Fruit fly (Drosophila melanogaster) whole organism, pupa: ENCODE measurements around the gene Cpr23B.
A peak's percentile ranks its signal among the peaks of the same experiment; 100 is the strongest.

Source experiments
- CG10348 ChIP-seq: fragments of 200-800 bp; sonication (Bioruptor generic); IDR thresholded peaks from 2 replicates; pipeline ENCODE4 v1.3.6; 2022; ENCODE audit warnings: missing biosample characterization, missing genetic modification characterization
- CG12605 ChIP-seq: fragments of 200-800 bp; sonication (Bioruptor generic); IDR thresholded peaks from 2 replicates; pipeline ENCODE4 v1.3.6; 2022; ENCODE audit warnings: missing biosample characterization, missing genetic modification characterization
- CG13204 ChIP-seq: fragments of 200-800 bp; sonication (Bioruptor generic); optimal IDR thresholded peaks from 2 replicates; lab custom pipeline; 2018; ENCODE audit warnings: missing biosample characterization, mild to moderate bottlenecking, missing genetic modification characterization, moderate library complexity
- CG14655 ChIP-seq: fragments of 200-800 bp; sonication (Bioruptor generic); optimal IDR thresholded peaks from 3 replicates; lab custom pipeline; 2017; ENCODE audit warnings: mild to moderate bottlenecking, missing biosample characterization, missing genetic modification reagents, missing genetic modification characterization
- CG15710 ChIP-seq: fragments of 200-800 bp; sonication (Bioruptor generic); optimal IDR thresholded peaks from 2 replicates; lab custom pipeline; 2018; ENCODE audit warnings: missing biosample characterization, mild to moderate bottlenecking, missing genetic modification characterization, moderate library complexity
- CG17806 ChIP-seq: fragments of 200-800 bp; sonication (Bioruptor generic); optimal IDR thresholded peaks from 2 replicates; lab custom pipeline; 2018; ENCODE audit warnings: missing biosample characterization, mild to moderate bottlenecking, missing genetic modification characterization, moderate library complexity
- CG32121 ChIP-seq: fragments of 200-800 bp; sonication (Bioruptor generic); IDR thresholded peaks from 2 replicates; pipeline ENCODE4 v1.3.6; 2022; ENCODE audit warnings: missing biosample characterization, missing genetic modification characterization
- CG34367 ChIP-seq: fragments of 200-800 bp; sonication (Bioruptor generic); optimal IDR thresholded peaks from 2 replicates; lab custom pipeline; 2018; ENCODE audit warnings: missing biosample characterization, mild to moderate bottlenecking, missing genetic modification characterization
- CG4496 ChIP-seq: fragments of 200-800 bp; sonication (Bioruptor generic); IDR thresholded peaks from 3 replicates; pipeline ENCODE4 v1.3.6; 2022; ENCODE audit warnings: missing biosample characterization, missing genetic modification characterization
- CG8159 ChIP-seq: fragments of 200-800 bp; sonication (Bioruptor generic); optimal IDR thresholded peaks from 3 replicates; lab custom pipeline; 2018; ENCODE audit warnings: missing biosample characterization, mild to moderate bottlenecking, missing genetic modification characterization, moderate library complexity
- CG8301 ChIP-seq: fragments of 200-800 bp; sonication (Bioruptor generic); optimal IDR thresholded peaks from 2 replicates; lab custom pipeline; 2018; ENCODE audit warnings: missing biosample characterization, mild to moderate bottlenecking, missing genetic modification characterization
- CG9948 ChIP-seq: fragments of 200-800 bp; sonication (Bioruptor generic); optimal IDR thresholded peaks from 2 replicates; lab custom pipeline; 2018; ENCODE audit warnings: missing biosample characterization, mild to moderate bottlenecking, missing genetic modification characterization, moderate library complexity
- D1 ChIP-seq: fragments of 200-800 bp; sonication (Bioruptor generic); optimal IDR thresholded peaks from 2 replicates; lab custom pipeline; 2018; ENCODE audit warnings: missing biosample characterization, mild to moderate bottlenecking, missing genetic modification characterization, moderate library complexity
- EcR ChIP-seq: fragments of 200-800 bp; sonication (Bioruptor generic); optimal IDR thresholded peaks from 3 replicates; lab custom pipeline; 2019; ENCODE audit warnings: missing biosample characterization, missing genetic modification characterization, mild to moderate bottlenecking, moderate library complexity, missing genetic modification reagents
- Ets98B ChIP-seq: fragments of 200-800 bp; sonication (Bioruptor generic); IDR thresholded peaks from 2 replicates; pipeline ENCODE4 v1.3.6; 2022; ENCODE audit warnings: missing biosample characterization, missing genetic modification characterization
- Pif1A ChIP-seq: fragments of 200-800 bp; sonication (Bioruptor generic); optimal IDR thresholded peaks from 3 replicates; lab custom pipeline; 2016; ENCODE audit warnings: missing biosample characterization, missing genetic modification characterization
- Pif1B ChIP-seq: fragments of 200-800 bp; sonication (Bioruptor generic); optimal IDR thresholded peaks from 3 replicates; lab custom pipeline; 2016; ENCODE audit warnings: missing biosample characterization, missing genetic modification characterization
- Snoo ChIP-seq: fragments of 200-800 bp; sonication (Bioruptor generic); optimal IDR thresholded peaks from 3 replicates; lab custom pipeline; 2017; ENCODE audit warnings: missing biosample characterization, mild to moderate bottlenecking, missing genetic modification characterization, inconsistent platforms
- fd96Ca ChIP-seq: fragments of 200-800 bp; sonication (Bioruptor generic); IDR thresholded peaks from 3 replicates; pipeline ENCODE4 v1.3.6; 2022; ENCODE audit warnings: missing biosample characterization, missing genetic modification characterization
- gl ChIP-seq: fragments of 200-800 bp; sonication (Bioruptor generic); optimal IDR thresholded peaks from 2 replicates; lab custom pipeline; 2018; ENCODE audit warnings: missing biosample characterization, mild to moderate bottlenecking, missing genetic modification characterization
- rn ChIP-seq: fragments of 200-800 bp; sonication (Bioruptor generic); IDR thresholded peaks from 2 replicates; pipeline ENCODE4 v1.3.6; 2022; ENCODE audit warnings: missing biosample characterization, missing genetic modification characterization

Gene Cpr23B

DNA sequence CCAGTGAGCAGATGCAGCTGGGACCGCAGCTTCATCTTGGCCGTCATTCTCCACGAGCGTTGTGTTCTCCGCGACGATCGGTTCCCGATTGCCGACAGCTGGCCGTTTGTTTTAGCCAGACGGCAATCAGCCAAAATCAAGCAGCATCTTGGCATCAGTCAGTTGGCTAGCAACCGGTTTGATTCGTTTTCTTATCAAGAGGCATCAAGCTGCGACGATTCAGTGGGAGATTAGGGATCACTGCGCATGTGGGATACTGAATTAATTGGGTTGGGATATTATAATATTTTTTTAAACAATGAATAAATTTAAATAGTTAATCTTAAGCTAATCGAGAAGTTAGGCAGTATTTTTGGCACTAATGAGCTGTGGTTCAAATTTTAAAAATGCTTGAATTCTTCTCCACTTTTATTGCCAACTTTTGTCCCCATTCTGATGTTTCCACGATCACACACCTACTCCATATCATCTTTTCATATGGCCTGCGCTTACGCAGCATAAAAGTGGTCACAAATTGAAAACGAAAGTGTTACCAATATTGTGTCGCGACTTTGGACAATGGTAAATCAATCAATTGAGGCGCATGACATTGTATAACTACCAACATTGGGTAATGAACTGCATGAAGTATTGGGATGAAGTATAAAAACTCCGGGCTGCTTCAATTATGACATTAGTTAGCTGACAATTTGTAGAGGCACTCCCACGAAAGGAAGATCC, at the start of gene Cpr23B, which contains the start of gene CG3119:
Gene Cpr23B (plus strand): TSS at position 670 of the 720 bp plus-strand sequence.
Gene CG3119 (minus strand): TSS at position 92 of the 720 bp plus-strand sequence.
- no peak for TF ChIP-seq CG4496 (GFP tag; lab: Robert Waterston, UW)
- no peak for TF ChIP-seq Pif1A

DNA sequence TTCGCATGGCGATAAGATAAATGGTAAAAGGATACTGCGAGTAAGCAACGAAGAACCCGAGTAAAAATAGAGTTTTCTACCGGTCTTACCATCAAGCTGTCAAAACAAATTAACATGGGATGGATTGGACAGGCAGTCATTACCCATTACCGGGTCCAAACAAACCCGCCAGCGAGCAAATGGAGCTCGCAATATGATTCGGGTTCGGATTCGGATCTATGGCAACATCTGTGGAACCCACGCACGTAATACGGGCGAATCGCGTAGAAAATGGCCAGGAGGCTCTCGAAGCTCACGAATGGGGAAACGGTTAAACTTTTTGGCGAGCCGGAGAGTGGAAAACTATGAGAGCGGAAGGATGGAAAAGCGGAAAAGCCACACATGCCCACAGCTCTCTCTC, 41.0 kb upstream of the Cpr23B start:
- TF ChIP-seq Pif1A (no peak), fd96Ca (GFP tag; lab: Robert Waterston, UW) (no peak), Snoo (tag; lab: Kevin White, UChicago) (no peak), CG10348 (no peak), EcR (GFP tag; lab: Kevin White, UChicago) (no peak), D1 (tag; lab: Kevin White, UChicago) (no peak), Pif1B (GFP tag; lab: Kevin White, UChicago) (no peak)

DNA sequence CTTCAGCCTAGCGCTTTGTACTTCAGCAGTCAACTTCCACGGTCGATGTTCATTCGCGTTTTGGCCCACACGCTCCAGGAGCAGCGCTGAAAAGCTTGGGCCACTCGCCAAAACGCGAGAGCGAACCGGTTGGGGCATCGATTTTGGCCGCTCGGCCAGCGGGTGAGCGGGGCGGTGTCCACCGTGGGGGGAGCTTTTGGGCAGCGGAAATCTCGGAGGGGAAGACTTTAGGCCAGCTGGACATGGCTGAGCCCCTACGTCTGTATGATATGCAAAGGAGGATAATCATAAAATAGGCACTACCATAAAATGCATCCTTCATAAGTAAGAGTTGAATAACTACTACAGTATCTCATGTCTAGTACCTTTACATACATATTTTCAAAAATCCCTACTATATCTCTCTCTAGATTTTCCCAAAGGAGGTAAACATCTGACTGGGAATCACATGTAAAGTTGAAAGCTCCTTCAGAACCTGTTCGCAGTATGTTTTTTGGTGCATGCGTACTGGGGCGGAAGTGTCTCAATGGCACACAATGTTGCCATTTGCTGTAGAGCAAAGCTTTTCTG, 38.2 kb upstream of the Cpr23B start, which contains the start of gene Syt1:
Gene Syt1 (minus strand): TSS at position 71 of the 570 bp plus-strand sequence.
- TF ChIP-seq CG8301 (tag; lab: Kevin White, UChicago) (no peak), CG32121 (GFP tag; lab: Robert Waterston, UW) (no peak), CG13204 (GFP tag; lab: Kevin White, UChicago) (no peak), fd96Ca (GFP tag; lab: Robert Waterston, UW) (no peak), CG10348 (no peak), Snoo (tag; lab: Kevin White, UChicago) (no peak), CG15710 (tag; lab: Kevin White, UChicago) (no peak), Pif1A (peak; percentile 0), CG4496 (GFP tag; lab: Robert Waterston, UW) (0 out of 3 replicates have a peak, but pooled peaks have one; percentile 9), CG12605 (GFP tag; lab: Robert Waterston, UW) (no peak)

DNA sequence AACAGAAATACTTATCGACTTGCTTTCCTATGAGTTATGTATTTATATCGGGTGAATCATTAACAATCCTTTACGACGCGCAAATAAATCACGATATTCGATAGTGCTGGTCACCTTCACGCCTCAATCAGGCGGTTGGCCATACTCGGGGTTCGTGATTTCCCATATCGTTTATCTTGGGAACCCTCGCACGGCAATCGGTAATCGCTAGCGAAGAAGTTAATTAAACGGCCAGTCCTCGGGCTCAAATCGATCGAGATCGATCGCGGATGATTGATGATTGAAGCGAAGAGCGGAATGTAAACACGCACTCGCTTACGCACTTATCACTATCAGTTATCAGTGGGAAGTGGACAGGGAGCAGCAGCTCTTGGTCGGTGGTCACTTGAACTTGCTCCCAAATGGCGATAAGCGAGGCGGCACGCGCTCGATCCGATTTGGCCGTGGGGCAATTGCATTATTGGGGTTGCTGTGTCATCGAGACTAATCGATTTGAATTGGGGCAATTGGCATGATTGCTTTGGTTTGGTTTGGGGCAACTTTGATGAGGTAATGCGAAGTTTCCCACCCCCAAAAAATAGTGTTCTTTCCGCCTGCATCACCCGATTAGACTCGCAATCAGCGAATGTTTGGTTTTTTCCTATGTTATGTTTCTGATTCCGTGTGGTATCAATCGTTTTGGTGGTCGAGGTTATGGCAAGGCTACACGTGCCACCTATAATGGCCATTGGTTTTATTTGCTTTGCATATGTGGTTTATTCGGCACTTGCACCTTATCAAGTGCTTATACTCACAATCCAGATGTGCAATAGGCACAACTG, 37.0 kb upstream of the Cpr23B start:
- no peak for TF ChIP-seq CG9948
- TF ChIP-seq CG34367 (tag; lab: Kevin White, UChicago): no peak
- no peak for TF ChIP-seq CG17806 (tag; lab: Kevin White, UChicago)
- TF ChIP-seq CG15710 (tag; lab: Kevin White, UChicago): no peak
- no peak for TF ChIP-seq CG8301 (tag; lab: Kevin White, UChicago)
- no peak for TF ChIP-seq CG14655 (GFP tag; lab: Kevin White, UChicago)
- no peak for TF ChIP-seq CG32121 (GFP tag; lab: Robert Waterston, UW)

DNA sequence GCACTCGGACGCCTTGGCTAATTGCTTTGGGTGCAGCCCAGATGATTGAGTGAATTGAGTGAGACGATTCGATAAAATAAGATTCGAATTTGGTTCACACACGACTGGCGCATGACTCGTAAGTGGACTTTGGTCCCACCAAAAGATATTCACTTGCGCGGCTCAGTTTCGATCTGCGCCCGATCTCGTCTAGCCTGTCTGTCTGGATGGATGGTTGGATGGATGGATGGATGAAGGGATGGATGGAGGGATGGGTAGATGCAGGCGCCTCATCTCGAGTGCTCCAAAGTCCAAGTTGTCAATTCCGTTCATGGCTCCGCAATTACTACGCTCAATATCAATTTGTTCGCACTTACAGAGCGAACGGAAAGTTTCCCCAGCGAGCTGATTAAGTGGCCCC, 35.7 kb upstream of the Cpr23B start:
- TF ChIP-seq fd96Ca (GFP tag; lab: Robert Waterston, UW) (peak; percentile 46; the same call in 1 of the 3 replicates), CG10348 (no peak), CG32121 (GFP tag; lab: Robert Waterston, UW) (no peak), Pif1A (peak; percentile 39), rn (GFP tag; lab: Robert Waterston, UW) (no peak), CG8159 (peak; percentile 36), CG13204 (GFP tag; lab: Kevin White, UChicago) (peak; percentile 79), CG15710 (tag; lab: Kevin White, UChicago) (peak; percentile 35), CG34367 (tag; lab: Kevin White, UChicago) (peak; percentile 46), Ets98B (GFP tag; lab: Robert Waterston, UW) (peak; percentile 51; the same call in 1 of the 2 replicates), CG9948 (no peak), CG8301 (tag; lab: Kevin White, UChicago) (peak; percentile 46), gl (tag; lab: Kevin White, UChicago) (peak; percentile 87), CG14655 (GFP tag; lab: Kevin White, UChicago) (peak; percentile 64), CG17806 (tag; lab: Kevin White, UChicago) (peak; percentile 28), EcR (GFP tag; lab: Kevin White, UChicago) (peak; percentile 27), Pif1B (GFP tag; lab: Kevin White, UChicago) (peak; percentile 24), CG12605 (GFP tag; lab: Robert Waterston, UW) (peak; percentile 68; the same call in 1 of the 2 replicates), CG4496 (GFP tag; lab: Robert Waterston, UW) (peak; percentile 45; the same call in 1 of the 3 replicates), D1 (tag; lab: Kevin White, UChicago) (no peak), Snoo (tag; lab: Kevin White, UChicago) (peak; percentile 25)
